Fruit fly (Drosophila melanogaster) whole organism, embryonic: ENCODE results near the gene Orco.

Source experiments
- Abd-B ChIP-seq: fragments of 200-800 bp; sonication (Bioruptor generic); optimal IDR thresholded peaks from 2 replicates; lab custom pipeline; 2018; ENCODE audit warnings: missing biosample characterization, mild to moderate bottlenecking, missing genetic modification characterization, moderate library complexity
- BEAF-32 ChIP-seq: fragments of 200-800 bp; sonication (Bioruptor generic); optimal IDR thresholded peaks from 3 replicates; lab custom pipeline; 2017; ENCODE audit warnings: missing biosample characterization, missing genetic modification characterization, mild to moderate bottlenecking, moderate library complexity, missing genetic modification reagents
- Bdp1 ChIP-seq: fragments of 200-800 bp; sonication (Bioruptor generic); optimal IDR thresholded peaks from 3 replicates; lab custom pipeline; 2016; ENCODE audit warnings: missing biosample characterization, missing genetic modification characterization
- CG10274 ChIP-seq: fragments of 200-800 bp; sonication (Bioruptor generic); optimal IDR thresholded peaks from 3 replicates; lab custom pipeline; 2017; ENCODE audit warnings: missing biosample characterization, mild to moderate bottlenecking, missing genetic modification characterization
- CG11504 ChIP-seq: fragments of 200-800 bp; sonication (Bioruptor generic); optimal IDR thresholded peaks from 3 replicates; lab custom pipeline; 2019; ENCODE audit warnings: missing biosample characterization, mild to moderate bottlenecking, missing genetic modification characterization, moderate library complexity
- CG12104 ChIP-seq: fragments of 200-800 bp; sonication (Bioruptor generic); optimal IDR thresholded peaks from 3 replicates; lab custom pipeline; 2016; ENCODE audit warnings: missing biosample characterization, missing genetic modification characterization
- CG13287 ChIP-seq: fragments of 200-800 bp; sonication (Bioruptor generic); IDR thresholded peaks from 2 replicates; pipeline ENCODE4 v1.3.6; 2022; ENCODE audit warnings: missing biosample characterization, missing genetic modification characterization; ENCODE audit not compliant: partially characterized antibody
- CG15601 ChIP-seq: fragments of 200-800 bp; sonication (Bioruptor generic); optimal IDR thresholded peaks from 3 replicates; lab custom pipeline; 2019; ENCODE audit warnings: missing biosample characterization, mild to moderate bottlenecking, missing genetic modification characterization, moderate library complexity
- CG15696 ChIP-seq: fragments of 200-800 bp; sonication (Bioruptor generic); optimal IDR thresholded peaks from 2 replicates; lab custom pipeline; 2019; ENCODE audit warnings: missing biosample characterization, mild to moderate bottlenecking, missing genetic modification characterization, moderate library complexity
- CG17359 ChIP-seq: fragments of 200-800 bp; sonication (Bioruptor generic); optimal IDR thresholded peaks from 3 replicates; lab custom pipeline; 2018; ENCODE audit warnings: missing biosample characterization, mild to moderate bottlenecking, missing genetic modification characterization, moderate library complexity
- CG18011 ChIP-seq: fragments of 200-800 bp; sonication (Bioruptor generic); optimal IDR thresholded peaks from 2 replicates; lab custom pipeline; 2017; ENCODE audit warnings: missing biosample characterization, missing genetic modification characterization, mild to moderate bottlenecking, moderate library complexity, missing genotype
- CG2120 ChIP-seq: fragments of 200-800 bp; sonication (Bioruptor generic); optimal IDR thresholded peaks from 3 replicates; lab custom pipeline; 2016; ENCODE audit warnings: missing biosample characterization, missing genetic modification characterization
- CG2199 ChIP-seq: fragments of 200-800 bp; sonication (Bioruptor generic); IDR thresholded peaks from 3 replicates; pipeline ENCODE4 v1.3.6; 2022; ENCODE audit warnings: missing biosample characterization, missing genetic modification characterization
- CG4424 ChIP-seq: fragments of 200-800 bp; sonication (Bioruptor generic); optimal IDR thresholded peaks from 3 replicates; lab custom pipeline; 2016; ENCODE audit warnings: missing biosample characterization, missing genetic modification characterization
- CG4820 ChIP-seq: fragments of 200-800 bp; sonication (Bioruptor generic); optimal IDR thresholded peaks from 3 replicates; lab custom pipeline; 2016; ENCODE audit warnings: missing biosample characterization, missing genetic modification characterization
- CG6272 ChIP-seq: fragments of 200-800 bp; sonication (Bioruptor generic); IDR thresholded peaks from 2 replicates; pipeline ENCODE4 v1.3.6; 2022; ENCODE audit warnings: missing biosample characterization, missing genetic modification characterization
- CG6654 ChIP-seq: fragments of 200-800 bp; sonication (Bioruptor generic); optimal IDR thresholded peaks from 2 replicates; lab custom pipeline; 2017; ENCODE audit warnings: missing biosample characterization, mild to moderate bottlenecking, missing genetic modification characterization
- CG6854 ChIP-seq: fragments of 200-800 bp; sonication (Bioruptor generic); optimal IDR thresholded peaks from 3 replicates; lab custom pipeline; 2017; ENCODE audit warnings: missing biosample characterization, mild to moderate bottlenecking, missing genetic modification characterization
- Dp ChIP-seq: fragments of 200-800 bp; sonication (Bioruptor generic); optimal IDR thresholded peaks from 2 replicates; lab custom pipeline; 2018; ENCODE audit warnings: missing biosample characterization, mild to moderate bottlenecking, missing genetic modification characterization, moderate library complexity
- Ets65A ChIP-seq: fragments of 200-800 bp; sonication (Bioruptor generic); peaks from one replicate; lab custom pipeline; 2016; ENCODE audit warnings: missing biosample characterization, missing genetic modification characterization
- Ets97D ChIP-seq: fragments of 200-800 bp; sonication (Bioruptor generic); optimal IDR thresholded peaks from 3 replicates; lab custom pipeline; 2016; ENCODE audit warnings: missing biosample characterization, missing genetic modification characterization
- H2.0 ChIP-seq: fragments of 200-800 bp; sonication (Bioruptor generic); IDR thresholded peaks from 2 replicates; pipeline ENCODE4 v1.3.6; 2022; ENCODE audit warnings: missing biosample characterization, missing genetic modification characterization
- Hand ChIP-seq: fragments of 200-800 bp; sonication (Bioruptor generic); optimal IDR thresholded peaks from 2 replicates; lab custom pipeline; 2017; ENCODE audit warnings: mild to moderate bottlenecking, missing biosample characterization, missing genetic modification reagents, missing genetic modification characterization
- HmgD ChIP-seq: fragments of 200-800 bp; sonication (Bioruptor generic); optimal IDR thresholded peaks from 3 replicates; lab custom pipeline; 2016; ENCODE audit warnings: missing biosample characterization, missing genetic modification characterization
- Jarid2 ChIP-seq: fragments of 200-800 bp; sonication (Bioruptor generic); optimal IDR thresholded peaks from 3 replicates; lab custom pipeline; 2017; ENCODE audit warnings: mild to moderate bottlenecking, missing biosample characterization, missing genetic modification reagents, missing genetic modification characterization
- Lhr ChIP-seq: fragments of 200-800 bp; sonication (Bioruptor generic); optimal IDR thresholded peaks from 3 replicates; lab custom pipeline; 2017; ENCODE audit warnings: mild to moderate bottlenecking, missing biosample characterization, missing genetic modification reagents, missing genetic modification characterization
- MBD-R2 ChIP-seq: fragments of 200-800 bp; sonication (Bioruptor generic); IDR thresholded peaks from 2 replicates; pipeline ENCODE4 v1.3.6; 2022; ENCODE audit warnings: missing biosample characterization, missing genetic modification characterization
- Sry-δ ChIP-seq: fragments of 200-800 bp; sonication (Bioruptor generic); optimal IDR thresholded peaks from 2 replicates; lab custom pipeline; 2016; ENCODE audit warnings: missing biosample characterization, missing genetic modification characterization
- Vsx1 ChIP-seq: fragments of 200-800 bp; sonication (Bioruptor generic); optimal IDR thresholded peaks from 2 replicates; lab custom pipeline; 2017; ENCODE audit warnings: missing biosample characterization, mild to moderate bottlenecking, missing genetic modification characterization, missing genetic modification reagents
- ato ChIP-seq: fragments of 200-800 bp; sonication (Bioruptor generic); IDR thresholded peaks from 2 replicates; pipeline ENCODE4 v1.3.6; 2022; ENCODE audit warnings: missing biosample characterization, missing genetic modification characterization; ENCODE audit not compliant: partially characterized antibody
- bcd ChIP-seq: fragments of 200-800 bp; sonication (Bioruptor generic); optimal IDR thresholded peaks from 2 replicates; lab custom pipeline; 2017; ENCODE audit warnings: missing biosample characterization, mild to moderate bottlenecking, missing genetic modification characterization
- cas ChIP-seq: fragments of 200-800 bp; sonication (Bioruptor generic); IDR thresholded peaks from 2 replicates; pipeline ENCODE4 v1.3.6; 2022; ENCODE audit warnings: missing biosample characterization, missing genetic modification characterization
- chif ChIP-seq, 2 experiments: fragments of 200-800 bp; sonication (Bioruptor generic); optimal IDR thresholded peaks; 3 replicates each; lab custom pipeline; 2016; ENCODE audit warnings: missing biosample characterization in 2 of 2, missing genetic modification characterization in 2 of 2
- dpn ChIP-seq, 2 experiments: fragments of 200-800 bp; sonication (Bioruptor generic); optimal IDR thresholded peaks; 3 replicates each; lab custom pipeline; 2016; ENCODE audit warnings: missing biosample characterization in 2 of 2, missing genetic modification characterization in 2 of 2
- ewg ChIP-seq: fragments of 200-800 bp; sonication (Bioruptor generic); optimal IDR thresholded peaks from 3 replicates; lab custom pipeline; 2017; ENCODE audit warnings: mild to moderate bottlenecking, missing biosample characterization, missing genetic modification reagents, missing genetic modification characterization
- gem ChIP-seq: fragments of 200-800 bp; sonication (Bioruptor generic); optimal IDR thresholded peaks from 2 replicates; lab custom pipeline; 2019; ENCODE audit warnings: missing biosample characterization, mild to moderate bottlenecking, missing genetic modification characterization, moderate library complexity
- gsb-n ChIP-seq: fragments of 200-800 bp; sonication (Bioruptor generic); optimal IDR thresholded peaks from 3 replicates; lab custom pipeline; 2018; ENCODE audit warnings: missing biosample characterization, mild to moderate bottlenecking, missing genetic modification characterization
- lola ChIP-seq, 3 experiments: fragments of >200 bp in 2 of 3; fragments of 200-800 bp in 1 of 3; sonication (Bioruptor generic) in 1 of 3; optimal IDR thresholded peaks; 2 replicates each; lab custom pipeline; 2017 to 2019; ENCODE audit warnings: missing biosample characterization in 3 of 3, missing genetic modification characterization in 3 of 3, mild to moderate bottlenecking in 1 of 3, moderate library complexity in 1 of 3
- pzg ChIP-seq: fragments of 200-800 bp; sonication (Bioruptor generic); optimal IDR thresholded peaks from 3 replicates; lab custom pipeline; 2018; ENCODE audit warnings: missing biosample characterization, mild to moderate bottlenecking, missing genetic modification characterization, moderate library complexity
- scrt ChIP-seq: fragments of 200-800 bp; sonication (Bioruptor generic); optimal IDR thresholded peaks from 2 replicates; lab custom pipeline; 2018; ENCODE audit warnings: missing biosample characterization, mild to moderate bottlenecking, missing genetic modification characterization, moderate library complexity
- shn ChIP-seq: fragments of 200-800 bp; sonication (Bioruptor generic); optimal IDR thresholded peaks from 3 replicates; lab custom pipeline; 2016; ENCODE audit warnings: missing biosample characterization, missing genetic modification characterization
- sna ChIP-seq: fragments of 200-800 bp; sonication (Bioruptor generic); IDR thresholded peaks from 2 replicates; pipeline ENCODE4 v1.3.6; 2022; ENCODE audit warnings: missing biosample characterization, missing genetic modification characterization; ENCODE audit not compliant: partially characterized antibody
- trem ChIP-seq: fragments of 200-800 bp; optimal IDR thresholded peaks from 3 replicates; lab custom pipeline; 2019; ENCODE audit warnings: missing biosample characterization, mild to moderate bottlenecking, missing genetic modification characterization, moderate library complexity
- zen ChIP-seq: fragments of 200-800 bp; sonication (Bioruptor generic); optimal IDR thresholded peaks from 3 replicates; lab custom pipeline; 2018; ENCODE audit warnings: missing biosample characterization, mild to moderate bottlenecking, missing genetic modification characterization, moderate library complexity

Gene Orco

dm6 chr3R:5438750-5439149, 26.5 kb upstream of the Orco start (continued):
- TF ChIP-seq ewg (no peak), CG4424 (GFP tag; lab: Kevin White, UChicago) (peak; percentile 52), CG12104 (GFP tag; lab: Kevin White, UChicago) (no peak), dpn (GFP tag; optimal IDR thresholded peaks at IDR 0.05; lab: Kevin White, UChicago) (no peak), CG6654 (no peak), Lhr (GFP tag; lab: Kevin White, UChicago) (peak; percentile 28), Sry-δ (GFP tag; lab: Kevin White, UChicago) (peak; percentile 32), chif (GFP tag; optimal IDR thresholded peaks at IDR 0.05; lab: Kevin White, UChicago) (peak in 1 of 2 experiments; percentile 23), Vsx1 (GFP tag; lab: Kevin White, UChicago) (no peak), trem (tag; lab: Kevin White, UChicago) (peak; percentile 27), zen (tag; lab: Kevin White, UChicago) (peak; percentile 87), CG10274 (GFP tag; lab: Kevin White, UChicago) (no peak), Ets97D (peak; percentile 71), CG4820 (GFP tag; lab: Kevin White, UChicago) (peak; percentile 14), CG17359 (peak; percentile 58), gsb-n (tag; lab: Kevin White, UChicago) (peak; percentile 19), CG15601 (tag; lab: Kevin White, UChicago) (no peak), BEAF-32 (GFP tag; lab: Kevin White, UChicago) (peak; percentile 22), CG6854 (GFP tag; lab: Kevin White, UChicago) (no peak), Abd-B (GFP tag; lab: Kevin White, UChicago) (peak; percentile 95), HmgD (peak; percentile 63), cas (no peak), sna (GFP tag; lab: Robert Waterston, UW) (0 out of 2 replicates have a peak, but pooled peaks have one; percentile 28), pzg (GFP tag; lab: Kevin White, UChicago) (peak; percentile 26), Hand (GFP tag; lab: Kevin White, UChicago) (no peak), bcd (GFP tag; lab: Kevin White, UChicago) (peak; percentile 19), Jarid2 (GFP tag; lab: Kevin White, UChicago) (peak; percentile 6), CG2199 (GFP tag; lab: Robert Waterston, UW) (peak; percentile 87), CG6272 (GFP tag; lab: Robert Waterston, UW) (0 out of 2 replicates have a peak, but pooled peaks have one; percentile 9), CG13287 (GFP tag; lab: Robert Waterston, UW) (peak; percentile 43; the same call in 1 of the 2 replicates), CG11504 (peak; percentile 39), MBD-R2 (GFP tag; lab: Robert Waterston, UW) (peak; percentile 60; the same call in 1 of the 2 replicates), Dp (GFP tag; lab: Kevin White, UChicago) (peak; percentile 30), lola (GFP tag; optimal IDR thresholded peaks at IDR 0.05; lab: Kevin White, UChicago) (no peak), gem (no peak), CG18011 (GFP tag; lab: Kevin White, UChicago) (peak; percentile 98), CG15696 (tag; lab: Kevin White, UChicago) (peak; percentile 34)

- TF ChIP-seq Abd-B (GFP tag; lab: Kevin White, UChicago) (no peak), shn (GFP tag; lab: Kevin White, UChicago) (no peak), Ets65A (GFP tag; lab: Kevin White, UChicago) (peak; percentile 93), Bdp1 (GFP tag; lab: Kevin White, UChicago) (no peak), scrt (GFP tag; lab: Kevin White, UChicago) (no peak), CG2120 (no peak), H2.0 (GFP tag; lab: Robert Waterston, UW) (no peak), ato (GFP tag; lab: Robert Waterston, UW) (no peak)
- TF ChIP-seq, all 482 proteins: peak for 1
Measured at dm6 chr3R:5429786-5430185, 17.6 kb upstream of the Orco start.
